Worm (Caenorhabditis elegans) whole organism, mixed stage, embryonic: ENCODE measurements around the gene gfrp-1.

ENCODE experiments used
- cnd-1 ChIP-seq: fragments of 200-800 bp; sonication (Bioruptor generic); optimal IDR thresholded peaks from 2 replicates; lab custom pipeline; 2018; ENCODE audit warnings: mild to moderate bottlenecking, missing genetic modification characterization, missing compliant biosample characterization
- lin-32 ChIP-seq: fragments of 200-800 bp; sonication (Bioruptor generic); optimal IDR thresholded peaks from 2 replicates; lab custom pipeline; 2018; ENCODE audit warnings: mild to moderate bottlenecking, missing genetic modification characterization, missing compliant biosample characterization
- nhr-28 ChIP-seq: fragments of 150-350 bp; optimal IDR thresholded peaks from 2 replicates; lab custom pipeline; 2014; ENCODE audit warnings: missing biosample characterization, missing genetic modification characterization
- nhr-76 ChIP-seq: sonication (generic microtip); optimal IDR thresholded peaks from 2 replicates; lab custom pipeline; 2017; ENCODE audit warnings: missing biosample characterization, missing genetic modification characterization
- unc-62 ChIP-seq: fragments of 150-350 bp; optimal IDR thresholded peaks from 2 replicates; lab custom pipeline; 2014; ENCODE audit warnings: missing biosample characterization, missing genetic modification reagents, missing genetic modification characterization
- zip-8 ChIP-seq: fragments of 150-350 bp; optimal IDR thresholded peaks from 2 replicates; lab custom pipeline; 2014; ENCODE audit warnings: missing biosample characterization, missing genetic modification characterization
- ztf-11 ChIP-seq: fragments of 150-350 bp; optimal IDR thresholded peaks from 2 replicates; lab custom pipeline; 2014; ENCODE audit warnings: missing biosample characterization, missing genetic modification characterization

DNA sequence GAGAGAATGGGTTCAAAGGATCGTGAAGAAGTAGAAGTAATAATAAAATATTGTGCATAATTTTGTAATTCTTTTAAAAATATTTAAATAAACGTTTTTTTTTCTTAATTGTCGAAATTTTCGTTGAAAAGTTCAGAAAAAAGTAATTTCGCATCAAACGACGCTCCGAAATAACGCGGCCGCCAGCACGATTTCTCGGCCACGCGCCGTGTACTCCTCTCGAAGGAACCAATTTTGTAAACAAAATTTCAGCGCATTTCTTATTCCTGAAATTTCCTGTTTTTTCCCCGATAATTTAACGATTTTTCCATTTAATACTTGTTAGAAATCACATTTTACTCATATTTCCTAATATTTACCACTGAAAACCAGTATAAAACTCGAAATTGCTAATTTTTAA, 11.4 kb upstream of the gfrp-1 start, which contains the start of gene Y38C1AA.12:
- TF ChIP-seq nhr-76 (tag; lab: Kevin White, UChicago), result no peak
- TF ChIP-seq zip-8 (tag; lab: Kevin White, UChicago), result no peak
- TF ChIP-seq ztf-11, result no peak
- no peak for TF ChIP-seq unc-62 (GFP tag; lab: Kevin White, UChicago)
- TF ChIP-seq cnd-1 (tag; lab: Kevin White, UChicago), result peak; percentile 40
- TF ChIP-seq nhr-28 (tag; lab: Kevin White, UChicago), result no peak
- peak; percentile 6 for TF ChIP-seq lin-32 (GFP tag; lab: Kevin White, UChicago)
